Worm (Caenorhabditis elegans) whole organism, L2 larva: ENCODE results near the gene T01G6.1.
A peak's percentile ranks its signal among the peaks of the same experiment; 100 is the strongest.

Source experiments
- F13H6.1 ChIP-seq: sonication (generic microtip); optimal IDR thresholded peaks from 2 replicates; lab custom pipeline; 2016; ENCODE audit warnings: missing genetic modification characterization, missing compliant biosample characterization
- R02D3.7 ChIP-seq: fragments of 150-350 bp; optimal IDR thresholded peaks from 2 replicates; lab custom pipeline; 2014; ENCODE audit warnings: missing biosample characterization, missing genetic modification characterization
- Y55F3AM.14 ChIP-seq: fragments of 200-800 bp; sonication (Bioruptor generic); optimal IDR thresholded peaks from 2 replicates; lab custom pipeline; 2018; ENCODE audit warnings: mild to moderate bottlenecking, missing genetic modification characterization, missing compliant biosample characterization
- ZK546.5 ChIP-seq: sonication (generic microtip); optimal IDR thresholded peaks from 2 replicates; lab custom pipeline; 2017; ENCODE audit warnings: missing biosample characterization, missing genetic modification characterization
- alr-1 ChIP-seq: fragments of 150-350 bp; optimal IDR thresholded peaks from 2 replicates; lab custom pipeline; 2014; ENCODE audit warnings: missing biosample characterization, missing genetic modification characterization
- blmp-1 ChIP-seq: sonication (generic microtip); optimal IDR thresholded peaks from 2 replicates; lab custom pipeline; 2017; ENCODE audit warnings: missing genetic modification characterization, mild to moderate bottlenecking, missing compliant biosample characterization, antibody characterized with exemption, moderate library complexity; ENCODE audit not compliant: insufficient read depth
- ceh-16 ChIP-seq: fragments of 150-350 bp; optimal IDR thresholded peaks from 2 replicates; lab custom pipeline; 2014; ENCODE audit warnings: missing biosample characterization, missing genetic modification characterization
- ceh-82 ChIP-seq: fragments of 150-350 bp; optimal IDR thresholded peaks from 2 replicates; lab custom pipeline; 2014; ENCODE audit warnings: missing biosample characterization, missing genetic modification characterization
- crh-2 ChIP-seq: sonication (generic microtip); optimal IDR thresholded peaks from 2 replicates; lab custom pipeline; 2017; ENCODE audit warnings: missing biosample characterization, missing genetic modification characterization
- dmd-4 ChIP-seq: sonication (generic microtip); optimal IDR thresholded peaks from 2 replicates; lab custom pipeline; 2017; ENCODE audit warnings: missing biosample characterization, missing genetic modification characterization
- elt-1 ChIP-seq: fragments of 150-350 bp; optimal IDR thresholded peaks from 2 replicates; lab custom pipeline; 2014; ENCODE audit warnings: missing biosample characterization, missing genetic modification characterization
- elt-3 ChIP-seq: sonication (generic microtip); optimal IDR thresholded peaks from 2 replicates; lab custom pipeline; 2017; ENCODE audit warnings: missing biosample characterization, missing genetic modification characterization
- fos-1 ChIP-seq: fragments of 150-350 bp; optimal IDR thresholded peaks from 2 replicates; lab custom pipeline; 2014; ENCODE audit warnings: missing biosample characterization, missing genetic modification characterization
- gmeb-1 ChIP-seq: fragments of 150-350 bp; optimal IDR thresholded peaks from 2 replicates; lab custom pipeline; 2014; ENCODE audit warnings: missing biosample characterization, missing genetic modification characterization
- lin-11 ChIP-seq: fragments of 150-350 bp; sonication (generic microtip); optimal IDR thresholded peaks from 2 replicates; lab custom pipeline; 2014; ENCODE audit warnings: missing biosample characterization, missing genetic modification characterization, inconsistent platforms, mixed read lengths
- lin-13 ChIP-seq: fragments of 150-350 bp; optimal IDR thresholded peaks from 2 replicates; lab custom pipeline; 2014; ENCODE audit warnings: missing biosample characterization, missing genetic modification reagents, missing genetic modification characterization
- lin-39 ChIP-seq: fragments of 150-350 bp; optimal IDR thresholded peaks from 2 replicates; lab custom pipeline; 2014; ENCODE audit warnings: missing biosample characterization, missing genetic modification reagents, missing genetic modification characterization
- lsy-2 ChIP-seq, 2 experiments: fragments of 150-350 bp in 1 of 2; sonication (generic microtip) in 1 of 2; optimal IDR thresholded peaks; 2 replicates each; lab custom pipeline; 2014 to 2017; ENCODE audit warnings: missing biosample characterization in 2 of 2, missing genetic modification characterization in 2 of 2
- mab-5 ChIP-seq: fragments of 150-350 bp; optimal IDR thresholded peaks from 2 replicates; lab custom pipeline; 2014; ENCODE audit warnings: missing biosample characterization, missing genetic modification characterization
- mbf-1 ChIP-seq: sonication (generic microtip); optimal IDR thresholded peaks from 2 replicates; lab custom pipeline; 2017; ENCODE audit warnings: missing biosample characterization, missing genetic modification characterization
- mdl-1 ChIP-seq, 2 experiments: fragments of 150-350 bp in 1 of 2; sonication (generic microtip) in 1 of 2; optimal IDR thresholded peaks; 2 replicates each; lab custom pipeline; 2017; ENCODE audit warnings: missing biosample characterization in 2 of 2, missing genetic modification characterization in 2 of 2
- nhr-10 ChIP-seq: sonication (generic microtip); optimal IDR thresholded peaks from 2 replicates; lab custom pipeline; 2017; ENCODE audit warnings: missing biosample characterization, missing genetic modification characterization
- nhr-11 ChIP-seq: fragments of 150-350 bp; optimal IDR thresholded peaks from 2 replicates; lab custom pipeline; 2014; ENCODE audit warnings: missing biosample characterization, missing genetic modification characterization
- nhr-129 ChIP-seq: fragments of 150-350 bp; optimal IDR thresholded peaks from 2 replicates; lab custom pipeline; 2014; ENCODE audit warnings: missing biosample characterization, missing genetic modification characterization
- nhr-21 ChIP-seq: fragments of 150-350 bp; optimal IDR thresholded peaks from 2 replicates; lab custom pipeline; 2014; ENCODE audit warnings: missing biosample characterization, missing genetic modification characterization
- nhr-237 ChIP-seq: fragments of 150-350 bp; optimal IDR thresholded peaks from 2 replicates; lab custom pipeline; 2014; ENCODE audit warnings: missing biosample characterization, missing genetic modification characterization
- nhr-25 ChIP-seq: fragments of 150-350 bp; sonication (generic microtip); optimal IDR thresholded peaks from 3 replicates; lab custom pipeline; 2014; ENCODE audit warnings: missing biosample characterization, missing genetic modification characterization
- nhr-6 ChIP-seq: fragments of 150-350 bp; optimal IDR thresholded peaks from 2 replicates; lab custom pipeline; 2014; ENCODE audit warnings: missing biosample characterization, missing genetic modification characterization
- nhr-77 ChIP-seq: fragments of 150-350 bp; optimal IDR thresholded peaks from 2 replicates; lab custom pipeline; 2014; ENCODE audit warnings: missing biosample characterization, missing genetic modification characterization
- peb-1 ChIP-seq: fragments of 150-350 bp; optimal IDR thresholded peaks from 2 replicates; lab custom pipeline; 2014; ENCODE audit warnings: missing biosample characterization, missing genetic modification characterization
- skn-1 ChIP-seq: sonication (generic microtip); optimal IDR thresholded peaks from 2 replicates; lab custom pipeline; 2017; ENCODE audit warnings: missing biosample characterization, missing genetic modification characterization
- sma-9 ChIP-seq, 2 experiments: fragments of 150-350 bp in 1 of 2; sonication (generic microtip) in 1 of 2; optimal IDR thresholded peaks; 2 replicates each; lab custom pipeline; 2014 to 2016; ENCODE audit warnings: missing genetic modification characterization in 2 of 2, mild to moderate bottlenecking in 1 of 2, missing biosample characterization in 1 of 2, missing compliant biosample characterization in 1 of 2, missing genetic modification reagents in 1 of 2, moderate library complexity in 1 of 2
- zag-1 ChIP-seq: fragments of 150-350 bp; optimal IDR thresholded peaks from 2 replicates; lab custom pipeline; 2014; ENCODE audit warnings: missing biosample characterization, missing genetic modification characterization
- ztf-11 ChIP-seq: sonication (generic microtip); optimal IDR thresholded peaks from 2 replicates; lab custom pipeline; 2017; ENCODE audit warnings: missing biosample characterization, missing genetic modification characterization

T01G6.1 gene

ce11 chrV:457839-458238 is 39.7 kb upstream of the T01G6.1 start:
- no peak for TF ChIP-seq alr-1 (tag; lab: Kevin White, UChicago)
- TF ChIP-seq, all 48 proteins: peak for 0

- TF ChIP-seq gmeb-1 (tag; lab: Kevin White, UChicago) (peak; percentile 37), F13H6.1 (tag; lab: Kevin White, UChicago) (peak; percentile 1), sma-9 (GFP tag; optimal IDR thresholded peaks at IDR 0.05; lab: Kevin White, UChicago) (peak; percentile 80), sma-9 (tag; optimal IDR thresholded peaks at IDR 0.05; lab: Kevin White, UChicago) (no peak), elt-3 (tag; lab: Kevin White, UChicago) (no peak), nhr-10 (tag; lab: Kevin White, UChicago) (no peak), skn-1 (peak; percentile 52), fos-1 (peak; percentile 75), nhr-6 (no peak), crh-2 (peak; percentile 45)
Observed at ce11 chrV:459464-459863, 38.0 kb upstream of the T01G6.1 start, which contains the start of gene nhr-203. nhr-203 (plus strand) TSS chrV:459795.

- TF ChIP-seq nhr-11 (tag; lab: Kevin White, UChicago), result no peak
- TF ChIP-seq mbf-1 (tag; lab: Kevin White, UChicago), result no peak
- TF ChIP-seq lin-11 (tag; lab: Kevin White, UChicago), result no peak
- peak; percentile 12 for TF ChIP-seq gmeb-1 (tag; lab: Kevin White, UChicago)
- TF ChIP-seq Y55F3AM.14, result no peak
- TF ChIP-seq zag-1 (tag; lab: Kevin White, UChicago), result no peak
- TF ChIP-seq lin-13, result no peak
- no peak for TF ChIP-seq mdl-1 (tag; optimal IDR thresholded peaks at IDR 0.05; lab: Kevin White, UChicago)
- TF ChIP-seq fos-1, result peak; percentile 52
- no peak for TF ChIP-seq ztf-11 (tag; lab: Kevin White, UChicago)
- no peak for TF ChIP-seq nhr-237 (tag; lab: Kevin White, UChicago)
- no peak for TF ChIP-seq ZK546.5 (tag; lab: Kevin White, UChicago)
- TF ChIP-seq dmd-4 (tag; lab: Kevin White, UChicago), result no peak
- TF ChIP-seq mab-5 (tag; lab: Kevin White, UChicago), result no peak
- TF ChIP-seq nhr-77 (tag; lab: Kevin White, UChicago), result no peak
- peak; percentile 34 for TF ChIP-seq nhr-25
- peak; percentile 83 for TF ChIP-seq sma-9 (GFP tag; optimal IDR thresholded peaks at IDR 0.05; lab: Kevin White, UChicago)
- no peak for TF ChIP-seq sma-9 (tag; optimal IDR thresholded peaks at IDR 0.05; lab: Kevin White, UChicago)
- no peak for TF ChIP-seq ceh-16
- TF ChIP-seq peb-1, result no peak
- peak; percentile 4 for TF ChIP-seq F13H6.1 (tag; lab: Kevin White, UChicago)
- TF ChIP-seq nhr-21 (tag; lab: Kevin White, UChicago), result no peak
- TF ChIP-seq nhr-10 (tag; lab: Kevin White, UChicago), result no peak
- TF ChIP-seq R02D3.7 (tag; lab: Kevin White, UChicago), result no peak
- no peak for TF ChIP-seq alr-1 (tag; lab: Kevin White, UChicago)
- TF ChIP-seq lsy-2 (tag; optimal IDR thresholded peaks at IDR 0.05; lab: Kevin White, UChicago), result no peak
- TF ChIP-seq nhr-129 (tag; lab: Kevin White, UChicago), result peak; percentile 68
- TF ChIP-seq ceh-82 (tag; lab: Kevin White, UChicago), result no peak
- peak; percentile 65 for TF ChIP-seq crh-2
- TF ChIP-seq lin-39 (tag; lab: Kevin White, UChicago), result no peak
- TF ChIP-seq, all 48 proteins: peak for 7
Observed at ce11 chrV:462263-462662, 35.2 kb upstream of the T01G6.1 start, which contains the start of gene nhr-202. nhr-202 (plus strand) TSS chrV:462588.

ce11 chrV:464800-465199 is 32.7 kb upstream of the T01G6.1 start, which contains the start of gene nhr-201:
nhr-201 (plus strand) TSS chrV:464828.
- TF ChIP-seq ceh-82 (tag; lab: Kevin White, UChicago) (no peak), R02D3.7 (tag; lab: Kevin White, UChicago) (no peak), dmd-4 (tag; lab: Kevin White, UChicago) (no peak), crh-2 (peak; percentile 49), elt-3 (tag; lab: Kevin White, UChicago) (no peak), sma-9 (GFP tag; optimal IDR thresholded peaks at IDR 0.05; lab: Kevin White, UChicago) (peak; percentile 44), sma-9 (tag; optimal IDR thresholded peaks at IDR 0.05; lab: Kevin White, UChicago) (no peak)

- TF ChIP-seq elt-3 (tag; lab: Kevin White, UChicago) (no peak), lin-13 (no peak), lin-11 (tag; lab: Kevin White, UChicago) (no peak), Y55F3AM.14 (no peak), crh-2 (no peak), blmp-1 (tag; lab: Kevin White, UChicago) (peak; percentile 33), ceh-16 (no peak), elt-1 (no peak), nhr-25 (no peak), zag-1 (tag; lab: Kevin White, UChicago) (no peak), skn-1 (no peak), sma-9 (GFP tag; optimal IDR thresholded peaks at IDR 0.05; lab: Kevin White, UChicago) (peak; percentile 25), sma-9 (tag; optimal IDR thresholded peaks at IDR 0.05; lab: Kevin White, UChicago) (no peak), ztf-11 (tag; lab: Kevin White, UChicago) (no peak)
Observed at ce11 chrV:465355-465754, 32.1 kb upstream of the T01G6.1 start.
